Worm (Caenorhabditis elegans) whole organism, L1 larva: Measurements from ENCODE around the gene srbc-38.

Experiments used
- C04F5.9 ChIP-seq: sonication (generic microtip); optimal IDR thresholded peaks from 2 replicates; lab custom pipeline; 2016; ENCODE audit warnings: missing genetic modification characterization, missing compliant biosample characterization
- alr-1 ChIP-seq: fragments of 200-800 bp; sonication (Bioruptor generic); optimal IDR thresholded peaks from 2 replicates; lab custom pipeline; 2018; ENCODE audit warnings: borderline replicate concordance, mild to moderate bottlenecking, missing genetic modification characterization, missing compliant biosample characterization
- blmp-1 ChIP-seq: fragments of 150-350 bp; optimal IDR thresholded peaks from 2 replicates; lab custom pipeline; 2014; ENCODE audit warnings: missing biosample characterization, missing genetic modification characterization
- ceh-63 ChIP-seq: fragments of 200-800 bp; sonication (Bioruptor generic); optimal IDR thresholded peaks from 2 replicates; lab custom pipeline; 2018; ENCODE audit warnings: mild to moderate bottlenecking, missing genetic modification characterization, missing compliant biosample characterization
- ceh-90 ChIP-seq: sonication (generic microtip); optimal IDR thresholded peaks from 2 replicates; lab custom pipeline; 2016; ENCODE audit warnings: missing genetic modification characterization, missing compliant biosample characterization
- dpl-1 ChIP-seq, 3 experiments: fragments of 150-350 bp in 2 of 3; sonication (generic microtip) in 1 of 3; optimal IDR thresholded peaks; 2 replicates each; lab custom pipeline; 2014 to 2017; ENCODE audit warnings: missing biosample characterization in 3 of 3, missing genetic modification characterization in 3 of 3, missing genetic modification reagents in 3 of 3
- dsc-1 ChIP-seq: sonication (generic microtip); optimal IDR thresholded peaks from 2 replicates; lab custom pipeline; 2016; ENCODE audit warnings: mild to moderate bottlenecking, missing genetic modification characterization, missing compliant biosample characterization
- efl-1 ChIP-seq, 4 experiments: fragments of 150-350 bp; optimal IDR thresholded peaks in 3 of 4; peaks in 1 of 4; 1 replicate in 1 of 4; 2 replicates in 3 of 4; lab custom pipeline; 2014; ENCODE audit warnings: missing biosample characterization in 2 of 4, missing genetic modification characterization in 2 of 4, missing genetic modification reagents in 2 of 4
- egl-13 ChIP-seq: sonication (generic microtip); optimal IDR thresholded peaks from 2 replicates; lab custom pipeline; 2016; ENCODE audit warnings: missing genotype, missing genetic modification reagents, missing genetic modification characterization, missing compliant biosample characterization
- egl-27 ChIP-seq, 2 experiments: fragments of 150-350 bp in 1 of 2; sonication (generic microtip); optimal IDR thresholded peaks; 3 replicates each; lab custom pipeline; 2017 to 2018; ENCODE audit warnings: missing biosample characterization in 2 of 2, missing genetic modification characterization in 2 of 2, missing genetic modification reagents in 2 of 2
- elt-3 ChIP-seq, 6 experiments: fragments of 150-350 bp in 1 of 6; sonication (generic microtip); optimal IDR thresholded peaks; 2 replicates each; lab custom pipeline; 2017 to 2018; ENCODE audit warnings: missing biosample characterization in 6 of 6, missing genetic modification characterization in 6 of 6, inconsistent platforms in 1 of 6
- ets-5 ChIP-seq: fragments of 200-800 bp; sonication (Bioruptor generic); IDR thresholded peaks from 2 replicates; pipeline ENCODE4 v1.3.6; 2022; ENCODE audit warnings: missing genetic modification characterization, missing compliant biosample characterization
- hlh-4 ChIP-seq: sonication (generic microtip); optimal IDR thresholded peaks from 2 replicates; lab custom pipeline; 2016; ENCODE audit warnings: mild to moderate bottlenecking, missing genetic modification characterization, missing compliant biosample characterization
- lin-15B ChIP-seq: fragments of 150-350 bp; sonication (generic microtip); optimal IDR thresholded peaks from 3 replicates; lab custom pipeline; 2014; ENCODE audit warnings: missing biosample characterization, missing genetic modification characterization
- lin-39 ChIP-seq: fragments of 150-350 bp; optimal IDR thresholded peaks from 2 replicates; lab custom pipeline; 2014; ENCODE audit warnings: missing biosample characterization, missing genetic modification reagents, missing genetic modification characterization
- nhr-11 ChIP-seq: fragments of 150-350 bp; optimal IDR thresholded peaks from 2 replicates; lab custom pipeline; 2014; ENCODE audit warnings: missing biosample characterization, missing genetic modification characterization
- nhr-71 ChIP-seq: sonication (generic microtip); optimal IDR thresholded peaks from 2 replicates; lab custom pipeline; 2016; ENCODE audit warnings: mild to moderate bottlenecking, missing genetic modification characterization, moderate library complexity, missing compliant biosample characterization
- nhr-76 ChIP-seq: sonication (generic microtip); optimal IDR thresholded peaks from 2 replicates; lab custom pipeline; 2017; ENCODE audit warnings: missing biosample characterization, missing genetic modification characterization
- pax-3 ChIP-seq: fragments of 200-800 bp; sonication (Bioruptor generic); optimal IDR thresholded peaks from 2 replicates; lab custom pipeline; 2018; ENCODE audit warnings: mild to moderate bottlenecking, missing genetic modification characterization, moderate library complexity, missing compliant biosample characterization
- rnt-1 ChIP-seq: sonication (generic microtip); optimal IDR thresholded peaks from 2 replicates; lab custom pipeline; 2016; ENCODE audit warnings: mild to moderate bottlenecking, missing genetic modification characterization, moderate library complexity, missing compliant biosample characterization
- skn-1 ChIP-seq: fragments of 150-350 bp; optimal IDR thresholded peaks from 2 replicates; lab custom pipeline; 2014; ENCODE audit warnings: missing biosample characterization, missing genetic modification characterization
- snpc-4 ChIP-seq: fragments of 150-350 bp; optimal IDR thresholded peaks from 2 replicates; lab custom pipeline; 2014; ENCODE audit warnings: missing biosample characterization, missing genetic modification characterization
- unc-130 ChIP-seq: fragments of 150-350 bp; optimal IDR thresholded peaks from 2 replicates; lab custom pipeline; 2017; ENCODE audit warnings: missing biosample characterization, missing genetic modification characterization, inconsistent platforms
- unc-86 ChIP-seq: sonication (generic microtip); optimal IDR thresholded peaks from 2 replicates; lab custom pipeline; 2016; ENCODE audit warnings: missing genetic modification characterization, missing compliant biosample characterization
- vab-15 ChIP-seq: sonication (generic microtip); optimal IDR thresholded peaks from 2 replicates; lab custom pipeline; 2017; ENCODE audit warnings: missing genotype, mild to moderate bottlenecking, missing genetic modification characterization, missing compliant biosample characterization
- xbp-1 ChIP-seq: sonication (generic microtip); optimal IDR thresholded peaks from 2 replicates; lab custom pipeline; 2016; ENCODE audit warnings: missing genetic modification characterization, missing compliant biosample characterization
- ztf-4 ChIP-seq: fragments of 150-350 bp; optimal IDR thresholded peaks from 2 replicates; lab custom pipeline; 2014; ENCODE audit warnings: missing biosample characterization, missing genetic modification characterization

srbc-38 gene

ce11 chrV:738770-739169 lies 31.8 kb downstream of the srbc-38 start, which contains the start of gene srj-24:
Gene srj-24, minus strand, starts transcription at chrV:738870.
- no peak for TF ChIP-seq xbp-1
- TF ChIP-seq nhr-71 (tag; lab: Kevin White, UChicago), result no peak
- no peak for TF ChIP-seq nhr-76 (tag; lab: Kevin White, UChicago)
- no peak for TF ChIP-seq ceh-90 (tag; lab: Kevin White, UChicago)
- TF ChIP-seq unc-130 (tag; lab: Kevin White, UChicago), result no peak

DNA sequence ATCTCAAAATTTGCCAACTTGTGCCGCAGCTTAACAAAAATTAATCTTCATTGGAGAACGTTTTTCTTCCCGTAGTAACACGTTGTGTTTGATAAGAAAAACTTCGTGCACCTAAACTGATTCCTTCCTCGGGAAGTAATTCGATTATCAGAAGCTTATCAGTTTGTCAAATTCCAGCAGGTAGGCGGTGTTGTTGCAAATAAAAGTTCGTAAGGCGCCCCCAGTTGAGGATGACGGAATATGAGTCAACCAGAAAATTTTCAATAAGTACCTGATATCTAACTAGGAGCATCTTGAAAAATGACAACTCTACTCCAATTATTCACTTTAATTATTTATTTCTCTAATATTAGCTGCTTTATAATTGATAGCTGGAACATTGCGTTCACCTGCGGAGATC lies 34.8 kb downstream of the srbc-38 start, which contains the start of gene C05E4.7:
Gene C05E4.7 (plus strand): TSS at position 301 of the 400 bp plus-strand sequence.
- TF ChIP-seq pax-3 (tag; lab: Kevin White, UChicago), result no peak
- TF ChIP-seq efl-1 (optimal IDR thresholded peaks at IDR 0.05; lab: Kevin White, UChicago), result no peak
- TF ChIP-seq efl-1 (GFP tag; optimal IDR thresholded peaks at IDR 0.05 in 1 of 2; lab: Kevin White, UChicago), result peak in 1 of 2 experiments; percentile 32
- TF ChIP-seq, all 84 proteins: peak for 1

DNA sequence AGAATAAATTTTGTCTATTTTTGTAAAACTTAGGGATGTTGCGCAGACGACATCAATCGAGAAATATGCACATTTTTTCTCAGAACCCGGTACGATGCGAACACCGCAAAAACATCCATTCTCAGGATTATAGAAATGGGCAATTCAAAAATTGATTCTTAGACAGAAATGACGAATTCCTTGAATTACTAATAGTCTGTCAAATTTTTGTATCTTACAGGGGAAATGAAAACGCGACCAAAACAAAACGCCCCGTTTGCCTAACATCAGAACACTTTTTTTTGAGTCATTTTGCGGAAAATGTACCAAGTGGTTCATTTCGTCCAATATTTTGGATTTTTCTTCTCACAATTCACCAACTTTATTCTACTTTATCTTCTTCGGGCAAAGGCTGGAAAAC lies 36.3 kb downstream of the srbc-38 start, which contains the start of gene str-134:
Gene str-134 (plus strand): TSS at position 301 of the 400 bp plus-strand sequence.
- TF ChIP-seq rnt-1 (tag; lab: Kevin White, UChicago) (no peak), C04F5.9 (tag; lab: Kevin White, UChicago) (no peak), dpl-1 (GFP tag; optimal IDR thresholded peaks at IDR 0.05; lab: Kevin White, UChicago) (no peak), ceh-63 (GFP tag; lab: Kevin White, UChicago) (no peak), lin-15B (tag; lab: Kevin White, UChicago) (no peak)

DNA sequence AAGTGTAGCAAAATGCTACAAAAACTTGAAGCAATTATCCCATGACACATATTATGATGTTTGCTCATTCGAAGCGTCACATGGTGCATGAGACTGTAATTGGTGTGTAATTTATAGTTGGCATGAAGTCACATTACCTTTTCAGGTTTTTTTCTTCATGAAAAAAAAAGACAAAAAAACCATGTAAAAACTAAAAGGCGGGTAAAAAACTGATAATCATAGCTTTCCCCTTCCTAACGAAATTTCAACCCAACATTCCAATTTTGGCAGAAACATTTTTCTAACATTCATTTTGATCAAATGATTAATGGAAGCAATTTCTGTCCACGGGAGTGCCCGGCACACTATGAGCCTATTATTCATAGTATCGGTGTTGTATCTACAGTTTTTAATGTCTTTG lies 41.0 kb downstream of the srbc-38 start, which contains the start of gene sri-4:
Gene sri-4 (plus strand): TSS at position 301 of the 400 bp plus-strand sequence.
- TF ChIP-seq blmp-1 (no peak), hlh-4 (tag; lab: Kevin White, UChicago) (no peak), egl-13 (no peak), unc-86 (tag; lab: Kevin White, UChicago) (no peak), skn-1 (no peak), nhr-11 (no peak)

- no peak for TF ChIP-seq ets-5
- no peak for TF ChIP-seq elt-3 (tag; optimal IDR thresholded peaks at IDR 0.05; lab: Kevin White, UChicago)
- no peak for TF ChIP-seq ceh-90 (tag; lab: Kevin White, UChicago)
These were observed 45.8 kb downstream of the srbc-38 start, which contains the start of the genes str-262 and srp-1 for ce11 chrV:752679-753333. Gene str-262, minus strand, starts transcription at chrV:752779. Gene srp-1, plus strand, starts transcription at chrV:753283.

- TF ChIP-seq egl-27 (tag; optimal IDR thresholded peaks at IDR 0.05; lab: Kevin White, UChicago) (no peak), lin-39 (tag; lab: Kevin White, UChicago) (no peak), C04F5.9 (tag; lab: Kevin White, UChicago) (no peak), ztf-4 (tag; lab: Kevin White, UChicago) (no peak), vab-15 (tag; lab: Kevin White, UChicago) (no peak), dsc-1 (tag; lab: Kevin White, UChicago) (no peak), alr-1 (no peak), snpc-4 (tag; lab: Kevin White, UChicago) (no peak)
These were observed 49.2 kb downstream of the srbc-38 start, which contains the start of gene str-20 for ce11 chrV:756169-756568. Gene str-20, plus strand, starts transcription at chrV:756469.
